Worm (Caenorhabditis elegans) whole organism, L1 larva: ENCODE data around the gene Y58A7A.3.

Experiments used
- C16A3.4 ChIP-seq: fragments of 150-350 bp; optimal IDR thresholded peaks from 2 replicates; lab custom pipeline; 2014; ENCODE audit warnings: missing biosample characterization, missing genetic modification characterization
- C34B4.2 ChIP-seq: sonication (generic microtip); optimal IDR thresholded peaks from 2 replicates; lab custom pipeline; 2017; ENCODE audit warnings: mild to moderate bottlenecking, missing genetic modification characterization, missing compliant biosample characterization
- ama-1 ChIP-seq: fragments of 150-350 bp; optimal IDR thresholded peaks from 2 replicates; lab custom pipeline; 2014
- blmp-1 ChIP-seq: fragments of 150-350 bp; optimal IDR thresholded peaks from 2 replicates; lab custom pipeline; 2014; ENCODE audit warnings: missing biosample characterization, missing genetic modification characterization
- ceh-8 ChIP-seq: fragments of 200-800 bp; sonication (Bioruptor generic); optimal IDR thresholded peaks from 2 replicates; lab custom pipeline; 2018; ENCODE audit warnings: mild to moderate bottlenecking, missing genetic modification characterization, moderate library complexity, missing compliant biosample characterization
- ceh-82 ChIP-seq, 3 experiments: fragments of 150-350 bp in 1 of 3; sonication (generic microtip) in 2 of 3; optimal IDR thresholded peaks; 2 replicates each; lab custom pipeline; 2014 to 2017; ENCODE audit warnings: missing biosample characterization in 3 of 3, missing genetic modification characterization in 3 of 3
- ces-1 ChIP-seq: fragments of 150-350 bp; optimal IDR thresholded peaks from 2 replicates; lab custom pipeline; 2014; ENCODE audit warnings: missing biosample characterization, missing genetic modification reagents, missing genetic modification characterization
- dpl-1 ChIP-seq, 3 experiments: fragments of 150-350 bp in 2 of 3; sonication (generic microtip) in 1 of 3; optimal IDR thresholded peaks; 2 replicates each; lab custom pipeline; 2014 to 2017; ENCODE audit warnings: missing biosample characterization in 3 of 3, missing genetic modification characterization in 3 of 3, missing genetic modification reagents in 3 of 3
- dsc-1 ChIP-seq: sonication (generic microtip); optimal IDR thresholded peaks from 2 replicates; lab custom pipeline; 2016; ENCODE audit warnings: mild to moderate bottlenecking, missing genetic modification characterization, missing compliant biosample characterization
- efl-1 ChIP-seq, 4 experiments: fragments of 150-350 bp; optimal IDR thresholded peaks in 3 of 4; peaks in 1 of 4; 1 replicate in 1 of 4; 2 replicates in 3 of 4; lab custom pipeline; 2014; ENCODE audit warnings: missing biosample characterization in 2 of 4, missing genetic modification characterization in 2 of 4, missing genetic modification reagents in 2 of 4
- efl-3 ChIP-seq: fragments of 200-800 bp; sonication (Bioruptor generic); optimal IDR thresholded peaks from 2 replicates; lab custom pipeline; 2018; ENCODE audit warnings: mild to moderate bottlenecking, missing genetic modification characterization, missing compliant biosample characterization
- egl-13 ChIP-seq: sonication (generic microtip); optimal IDR thresholded peaks from 2 replicates; lab custom pipeline; 2016; ENCODE audit warnings: missing genotype, missing genetic modification reagents, missing genetic modification characterization, missing compliant biosample characterization
- elt-2 ChIP-seq: sonication (generic microtip); optimal IDR thresholded peaks from 2 replicates; lab custom pipeline; 2016; ENCODE audit warnings: missing genetic modification characterization, mild to moderate bottlenecking, inconsistent platforms, missing compliant biosample characterization, missing genetic modification reagents
- fkh-10 ChIP-seq: sonication (generic microtip); optimal IDR thresholded peaks from 2 replicates; lab custom pipeline; 2017; ENCODE audit warnings: missing biosample characterization, missing genetic modification reagents, missing genetic modification characterization
- fkh-4 ChIP-seq: sonication (generic microtip); optimal IDR thresholded peaks from 2 replicates; lab custom pipeline; 2016; ENCODE audit warnings: missing compliant biosample characterization, missing genetic modification characterization, borderline replicate concordance
- fkh-8 ChIP-seq: sonication (generic microtip); optimal IDR thresholded peaks from 2 replicates; lab custom pipeline; 2016; ENCODE audit warnings: mild to moderate bottlenecking, missing genetic modification characterization, missing compliant biosample characterization
- isw-1 ChIP-seq: fragments of 200-800 bp; sonication (Bioruptor generic); IDR thresholded peaks from 2 replicates; pipeline ENCODE4 v1.3.6; 2022; ENCODE audit warnings: missing genetic modification characterization, missing compliant biosample characterization
- jun-1 ChIP-seq: fragments of 150-350 bp; optimal IDR thresholded peaks from 2 replicates; lab custom pipeline; 2014; ENCODE audit warnings: missing biosample characterization, missing genetic modification reagents, missing genetic modification characterization
- lin-13 ChIP-seq: fragments of 150-350 bp; optimal IDR thresholded peaks from 2 replicates; lab custom pipeline; 2014; ENCODE audit warnings: missing biosample characterization, missing genetic modification reagents, missing genetic modification characterization
- lin-14 ChIP-seq: fragments of 200-800 bp; sonication (Bioruptor generic); optimal IDR thresholded peaks from 2 replicates; lab custom pipeline; 2018; ENCODE audit warnings: mild to moderate bottlenecking, missing genetic modification characterization, moderate library complexity, missing compliant biosample characterization
- lin-15B ChIP-seq: fragments of 150-350 bp; sonication (generic microtip); optimal IDR thresholded peaks from 3 replicates; lab custom pipeline; 2014; ENCODE audit warnings: missing biosample characterization, missing genetic modification characterization
- lin-35 ChIP-seq, 2 experiments: fragments of 150-350 bp; optimal IDR thresholded peaks; 2 replicates each; lab custom pipeline; 2014; ENCODE audit warnings: missing biosample characterization in 2 of 2, missing genetic modification characterization in 2 of 2, missing genetic modification reagents in 2 of 2
- lir-3 ChIP-seq: sonication (generic microtip); optimal IDR thresholded peaks from 2 replicates; lab custom pipeline; 2016; ENCODE audit warnings: mild to moderate bottlenecking, missing genetic modification characterization, moderate library complexity, missing compliant biosample characterization; ENCODE audit not compliant: poor library complexity
- lsy-2 ChIP-seq, 2 experiments: fragments of 150-350 bp; optimal IDR thresholded peaks; 2 replicates each; lab custom pipeline; 2014; ENCODE audit warnings: missing biosample characterization in 2 of 2, missing genetic modification characterization in 2 of 2
- mef-2 ChIP-seq: fragments of 150-350 bp; optimal IDR thresholded peaks from 2 replicates; lab custom pipeline; 2014; ENCODE audit warnings: missing biosample characterization, missing genetic modification characterization
- nhr-19 ChIP-seq: fragments of 200-800 bp; sonication (Bioruptor generic); conservative IDR thresholded peaks from 2 replicates; pipeline ENCODE4 v1.3.6; 2022; ENCODE audit warnings: missing genetic modification characterization, missing compliant biosample characterization
- nhr-20 ChIP-seq: sonication (generic microtip); optimal IDR thresholded peaks from 2 replicates; lab custom pipeline; 2016; ENCODE audit warnings: mild to moderate bottlenecking, missing genetic modification characterization, missing compliant biosample characterization
- nhr-47 ChIP-seq: sonication (generic microtip); optimal IDR thresholded peaks from 2 replicates; lab custom pipeline; 2016; ENCODE audit warnings: mild to moderate bottlenecking, missing genetic modification characterization, moderate library complexity, missing compliant biosample characterization
- nhr-71 ChIP-seq: sonication (generic microtip); optimal IDR thresholded peaks from 2 replicates; lab custom pipeline; 2016; ENCODE audit warnings: mild to moderate bottlenecking, missing genetic modification characterization, moderate library complexity, missing compliant biosample characterization
- nhr-76 ChIP-seq: sonication (generic microtip); optimal IDR thresholded peaks from 2 replicates; lab custom pipeline; 2017; ENCODE audit warnings: missing biosample characterization, missing genetic modification characterization
- nhr-77 ChIP-seq: fragments of 150-350 bp; optimal IDR thresholded peaks from 2 replicates; lab custom pipeline; 2014; ENCODE audit warnings: missing biosample characterization, missing genetic modification characterization
- nhr-85 ChIP-seq: sonication (generic microtip); peaks from one replicate; lab custom pipeline; 2016; ENCODE audit warnings: missing genetic modification characterization, inconsistent platforms, missing compliant biosample characterization
- rnt-1 ChIP-seq: sonication (generic microtip); optimal IDR thresholded peaks from 2 replicates; lab custom pipeline; 2016; ENCODE audit warnings: mild to moderate bottlenecking, missing genetic modification characterization, moderate library complexity, missing compliant biosample characterization
- snpc-4 ChIP-seq: fragments of 150-350 bp; optimal IDR thresholded peaks from 2 replicates; lab custom pipeline; 2014; ENCODE audit warnings: missing biosample characterization, missing genetic modification characterization
- snu-23 ChIP-seq: sonication (generic microtip); optimal IDR thresholded peaks from 2 replicates; lab custom pipeline; 2016; ENCODE audit warnings: missing genetic modification characterization, missing compliant biosample characterization
- swsn-7 ChIP-seq: sonication (generic microtip); optimal IDR thresholded peaks from 2 replicates; lab custom pipeline; 2016; ENCODE audit warnings: missing genetic modification characterization, missing compliant biosample characterization
- tbx-2 ChIP-seq: sonication (generic microtip); optimal IDR thresholded peaks from 2 replicates; lab custom pipeline; 2016; ENCODE audit warnings: missing genetic modification characterization, missing compliant biosample characterization
- unc-130 ChIP-seq: fragments of 150-350 bp; optimal IDR thresholded peaks from 2 replicates; lab custom pipeline; 2017; ENCODE audit warnings: missing biosample characterization, missing genetic modification characterization, inconsistent platforms
- unc-86 ChIP-seq: sonication (generic microtip); optimal IDR thresholded peaks from 2 replicates; lab custom pipeline; 2016; ENCODE audit warnings: missing genetic modification characterization, missing compliant biosample characterization
- unc-98 ChIP-seq: fragments of 200-800 bp; sonication (Bioruptor generic); IDR thresholded peaks from 2 replicates; pipeline ENCODE4 v1.3.6; 2022; ENCODE audit warnings: missing genetic modification characterization, missing compliant biosample characterization
- vab-15 ChIP-seq: sonication (generic microtip); optimal IDR thresholded peaks from 2 replicates; lab custom pipeline; 2017; ENCODE audit warnings: missing genotype, mild to moderate bottlenecking, missing genetic modification characterization, missing compliant biosample characterization
- xbp-1 ChIP-seq: sonication (generic microtip); optimal IDR thresholded peaks from 2 replicates; lab custom pipeline; 2016; ENCODE audit warnings: missing genetic modification characterization, missing compliant biosample characterization
- ztf-4 ChIP-seq: fragments of 150-350 bp; optimal IDR thresholded peaks from 2 replicates; lab custom pipeline; 2014; ENCODE audit warnings: missing biosample characterization, missing genetic modification characterization

The Y58A7A.3 gene

DNA sequence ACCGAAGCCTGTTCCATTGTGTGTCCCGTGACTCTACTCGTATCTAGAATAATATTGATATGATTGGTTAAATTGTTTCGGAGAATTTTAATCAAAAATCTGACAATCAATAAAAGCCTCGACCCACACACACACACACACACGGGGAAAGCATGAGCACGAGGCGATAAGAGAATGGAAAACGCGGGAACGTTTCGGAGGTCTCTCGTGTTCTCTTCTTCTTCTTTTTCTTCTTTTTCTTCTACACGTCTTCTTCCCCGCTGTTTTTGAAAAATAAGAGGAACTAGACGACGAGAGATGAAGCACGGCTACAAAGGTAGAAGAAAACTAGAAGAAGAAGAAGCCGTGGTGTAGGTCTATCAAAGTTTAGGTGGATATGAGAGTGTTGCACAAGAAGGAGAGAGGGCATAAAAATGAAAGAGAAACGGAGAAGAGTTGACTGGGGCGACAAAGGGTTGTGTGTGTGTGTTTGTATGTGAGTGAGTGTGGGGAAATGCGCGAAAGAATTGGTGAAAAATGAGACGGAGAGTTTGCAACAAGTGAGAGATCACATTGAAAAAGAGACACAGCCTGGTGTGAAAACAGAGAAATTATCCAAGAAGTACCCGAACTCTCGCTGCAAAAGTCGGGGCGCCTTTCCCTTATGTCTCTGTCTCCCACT lies 15.8 kb downstream of the Y58A7A.3 start, which contains the start of gene mlk-1:
TSS of gene mlk-1 (minus strand) at position 51 of the 661 bp plus-strand sequence.
- TF ChIP-seq C16A3.4 (tag; lab: Kevin White, UChicago) (peak; percentile 50), ztf-4 (tag; lab: Kevin White, UChicago) (no peak), nhr-20 (tag; lab: Kevin White, UChicago) (peak; percentile 44), vab-15 (tag; lab: Kevin White, UChicago) (no peak), nhr-77 (tag; lab: Kevin White, UChicago) (peak; percentile 53), egl-13 (peak; percentile 28), lin-15B (tag; lab: Kevin White, UChicago) (no peak), efl-1 (optimal IDR thresholded peaks at IDR 0.05; lab: Kevin White, UChicago) (peak; percentile 56 to 68), efl-1 (GFP tag; optimal IDR thresholded peaks at IDR 0.05 in 1 of 2; lab: Kevin White, UChicago) (peak; percentile 37 to 90), unc-130 (peak; percentile 18), ceh-8 (GFP tag; lab: Kevin White, UChicago) (peak; percentile 24), swsn-7 (peak; percentile 70), dpl-1 (GFP tag; optimal IDR thresholded peaks at IDR 0.05; lab: Kevin White, UChicago) (peak in 2 of 3 experiments; percentile 6 to 36), ces-1 (GFP tag; lab: Kevin White, UChicago) (no peak), C34B4.2 (tag; lab: Kevin White, UChicago) (no peak), ceh-82 (tag; optimal IDR thresholded peaks at IDR 0.05; lab: Kevin White, UChicago) (peak in 2 of 3 experiments; percentile 27 to 60), fkh-10 (GFP tag; lab: Kevin White, UChicago) (peak; percentile 73), elt-2 (peak; percentile 48), mef-2 (tag; lab: Kevin White, UChicago) (peak; percentile 24), nhr-71 (tag; lab: Kevin White, UChicago) (peak; percentile 57), xbp-1 (tag; lab: Kevin White, UChicago) (peak; percentile 10), unc-98 (GFP tag; lab: Robert Waterston, UW) (no peak), ama-1 (lab: Kevin White, UChicago) (peak; percentile 16), snu-23 (GFP tag; lab: Kevin White, UChicago) (peak; percentile 73), lin-14 (GFP tag; lab: Kevin White, UChicago) (peak; percentile 96), nhr-19 (GFP tag; lab: Robert Waterston, UW) (no peak; the same call in 1 of the 2 replicates), lsy-2 (tag; optimal IDR thresholded peaks at IDR 0.05; lab: Kevin White, UChicago) (peak; percentile 39 to 75), nhr-76 (tag; lab: Kevin White, UChicago) (no peak), snpc-4 (tag; lab: Kevin White, UChicago) (peak; percentile 38), nhr-47 (tag; lab: Kevin White, UChicago) (peak; percentile 62), lir-3 (peak; percentile 19), lin-35 (GFP tag; optimal IDR thresholded peaks at IDR 0.05; lab: Kevin White, UChicago) (peak; percentile 21 to 26), dsc-1 (tag; lab: Kevin White, UChicago) (peak; percentile 15), lin-13 (GFP tag; lab: Kevin White, UChicago) (peak; percentile 8), jun-1 (tag; lab: Kevin White, UChicago) (peak; percentile 36), isw-1 (GFP tag; lab: Robert Waterston, UW) (peak; percentile 36), tbx-2 (peak; percentile 58), unc-86 (peak; percentile 65), fkh-8 (tag; lab: Kevin White, UChicago) (peak; percentile 79), blmp-1 (peak; percentile 80), efl-3 (GFP tag; lab: Kevin White, UChicago) (no peak), nhr-85 (peak; percentile 51), fkh-4 (tag; lab: Kevin White, UChicago) (no peak), rnt-1 (peak; percentile 6)
